Fruit fly (Drosophila melanogaster) whole organism, larva: ENCODE measurements around the gene CG43083.

Experiments used
- noc ChIP-seq: fragments of 200-800 bp; sonication (Bioruptor generic); optimal IDR thresholded peaks from 3 replicates; lab custom pipeline; 2019; ENCODE audit warnings: missing biosample characterization, mild to moderate bottlenecking, missing genetic modification characterization, moderate library complexity

CG43083 gene

dm6 chr3L:15647712-15648621 is at the start of gene CG43083, which contains the start of gene comm3:
Gene CG43083 (plus strand): TSS chr3L:15648571.
Gene comm3 (minus strand): TSS chr3L:15647762.
- TF ChIP-seq noc, result no peak

dm6 chr3L:15599190-15599589 is 49.2 kb upstream of the CG43083 start:
- TF ChIP-seq noc, result no peak

DNA sequence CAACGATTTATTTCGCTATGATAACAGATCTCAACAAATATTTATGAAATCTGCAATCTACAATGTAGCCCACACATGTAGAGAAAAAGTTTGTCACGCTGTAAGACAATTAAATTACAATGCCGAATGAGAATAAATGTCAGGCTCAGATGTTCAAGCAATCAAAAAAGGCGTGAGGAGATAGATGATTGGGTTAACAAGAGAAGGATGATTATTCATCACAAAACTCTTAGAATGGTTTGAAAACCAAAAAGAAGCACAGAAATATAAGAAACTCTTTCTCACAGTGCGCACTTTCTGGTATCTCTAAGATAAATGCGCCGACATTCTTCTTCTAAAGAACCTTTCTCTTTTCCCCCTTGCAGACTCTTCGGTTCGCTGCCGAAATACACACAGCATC is 48.3 kb upstream of the CG43083 start:
- TF ChIP-seq noc, result no peak

DNA sequence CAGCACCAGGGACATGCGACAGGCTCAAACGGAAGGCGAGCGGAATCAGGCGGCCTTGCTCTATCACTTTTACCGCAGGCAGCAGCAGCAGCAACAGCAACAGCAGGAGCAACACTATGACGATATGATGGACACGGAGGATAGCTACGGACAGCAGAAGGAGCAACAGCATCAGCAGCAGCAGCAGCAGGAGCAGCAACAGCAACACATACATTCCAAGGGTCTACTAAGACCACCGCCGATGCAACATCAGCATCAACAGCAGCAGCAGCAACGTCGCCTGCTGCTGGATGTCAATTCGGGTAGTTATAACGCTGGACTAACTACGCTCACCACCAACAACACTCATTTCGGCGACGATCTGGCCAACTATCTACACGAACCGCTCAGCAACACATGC is 43.4 kb upstream of the CG43083 start:
- no peak for TF ChIP-seq noc

DNA sequence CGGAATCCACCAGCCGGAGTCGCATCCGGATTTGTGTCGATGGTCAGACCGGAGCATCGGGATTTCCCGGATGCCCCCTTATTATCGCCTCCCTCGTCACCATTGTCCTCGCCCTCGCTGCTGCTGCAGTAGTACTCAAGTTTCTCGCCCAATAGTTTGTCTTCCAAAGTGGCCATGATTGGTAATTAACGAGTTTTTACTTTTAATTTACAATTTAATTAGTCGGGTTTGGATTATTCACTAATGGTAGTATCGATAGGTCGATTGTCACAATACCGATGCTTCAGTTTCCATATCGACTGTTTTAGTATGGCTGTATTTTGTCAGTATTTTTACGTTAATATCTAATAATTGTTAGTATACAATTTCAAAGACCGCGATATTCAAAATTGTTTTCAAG is 38.3 kb upstream of the CG43083 start, which contains the start of gene CG7650:
CG7650 (minus strand) TSS at position 278 of the 400 bp plus-strand sequence.
- TF ChIP-seq noc, result no peak

DNA sequence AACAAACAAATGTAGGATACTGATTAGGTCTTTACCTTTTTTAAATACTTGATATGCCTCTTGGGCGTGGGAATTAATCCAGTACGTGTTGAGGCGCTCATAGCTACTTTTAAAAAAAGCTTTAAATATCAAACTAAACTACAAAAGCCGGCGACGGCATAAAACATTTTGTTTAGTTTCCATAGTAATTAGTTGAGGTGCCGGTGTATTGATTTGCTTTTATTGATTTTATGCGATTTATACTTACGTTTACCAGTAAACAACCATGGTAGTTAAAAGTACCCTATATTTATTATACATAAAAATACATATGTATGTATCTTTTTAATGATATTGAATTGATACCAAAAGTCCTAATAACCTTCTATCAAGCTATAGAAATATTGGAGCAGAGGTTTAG is 35.6 kb upstream of the CG43083 start, which contains the start of gene CG13449:
CG13449 (minus strand) TSS at position 101 of the 400 bp plus-strand sequence.
- TF ChIP-seq noc, result no peak

- TF ChIP-seq noc, result no peak
These were observed 31.9 kb upstream of the CG43083 start for dm6 chr3L:15616490-15616889.

dm6 chr3L:15616900-15617299 is 31.5 kb upstream of the CG43083 start:
- no peak for TF ChIP-seq noc

DNA sequence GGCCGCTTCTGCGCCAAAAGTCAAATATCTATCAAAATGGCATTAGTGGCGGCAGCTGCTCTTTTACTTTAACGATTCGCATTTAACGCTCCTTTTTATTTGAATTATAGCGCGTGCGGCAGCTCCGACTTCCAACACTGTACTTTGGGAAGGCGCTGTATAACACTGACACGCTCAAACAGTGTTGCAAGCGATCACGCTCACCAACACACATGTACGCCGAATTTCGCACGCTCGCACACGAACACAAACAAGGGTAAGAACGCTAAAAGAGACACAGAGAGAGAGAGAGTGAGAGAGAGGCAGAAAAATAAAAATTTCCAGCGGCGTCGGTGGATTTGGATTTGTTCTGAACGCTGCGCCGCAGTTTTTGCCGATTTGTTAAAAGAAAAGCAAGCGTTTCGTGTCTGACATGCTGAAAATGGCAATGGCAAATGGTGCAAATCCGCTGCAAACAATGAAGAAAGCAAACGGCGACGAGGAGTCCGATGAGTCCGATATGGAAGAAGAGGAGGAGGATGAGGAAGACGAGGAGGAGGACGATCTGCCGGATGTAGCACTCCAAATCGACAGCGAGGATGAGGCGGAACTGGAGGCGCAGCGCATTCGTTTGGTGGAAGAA is 28.6 kb upstream of the CG43083 start, which contains the start of gene Phs:
Phs (plus strand) TSS at position 276 of the 622 bp plus-strand sequence.
- TF ChIP-seq noc, result peak; percentile 60

- no peak for TF ChIP-seq noc
These were observed 24.3 kb upstream of the CG43083 start for dm6 chr3L:15624097-15624496.

dm6 chr3L:15624944-15625610 is 23.3 kb upstream of the CG43083 start:
- TF ChIP-seq noc, result no peak

- TF ChIP-seq noc, result peak; percentile 93
These were observed 22.5 kb upstream of the CG43083 start for dm6 chr3L:15625676-15626414.

DNA sequence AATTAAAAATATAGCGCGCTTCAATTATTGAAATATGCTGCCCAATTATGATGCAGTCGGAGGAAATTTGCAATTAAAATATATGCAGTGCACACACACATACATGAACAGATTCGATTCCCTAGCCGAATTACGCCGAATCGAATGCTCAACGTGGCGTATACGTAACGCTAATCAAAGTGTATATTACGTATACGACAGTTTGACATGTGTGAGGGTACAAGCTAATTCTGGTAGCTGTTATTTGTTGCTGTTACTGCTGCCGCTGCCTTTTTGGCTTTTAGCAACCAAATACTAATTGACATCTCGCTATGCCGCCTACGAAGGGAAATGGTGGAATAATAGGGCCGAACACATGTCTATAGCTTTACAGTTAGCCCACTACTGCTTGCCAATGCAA is 21.1 kb upstream of the CG43083 start:
- no peak for TF ChIP-seq noc

DNA sequence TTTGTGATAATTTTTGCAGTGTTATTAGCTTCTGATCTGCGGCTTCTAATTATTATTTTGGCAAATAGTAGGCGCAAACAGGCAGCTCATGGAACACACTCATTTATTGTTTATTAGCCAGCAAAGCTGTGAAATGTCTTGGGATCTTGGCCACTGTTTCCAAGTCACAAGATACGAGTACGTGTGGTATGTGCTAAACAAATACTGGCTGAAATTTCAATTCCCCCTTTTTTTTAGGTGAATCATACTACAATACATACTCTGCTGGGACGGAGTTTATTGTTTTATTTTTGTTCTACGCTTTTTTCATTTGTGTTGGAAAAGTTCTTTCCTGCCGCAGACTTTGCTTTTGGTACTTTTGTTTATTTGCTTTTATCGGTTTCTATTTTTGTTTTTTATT is 17.3 kb upstream of the CG43083 start:
- no peak for TF ChIP-seq noc

- no peak for TF ChIP-seq noc
These were observed 15.7 kb upstream of the CG43083 start for dm6 chr3L:15632653-15633052.

DNA sequence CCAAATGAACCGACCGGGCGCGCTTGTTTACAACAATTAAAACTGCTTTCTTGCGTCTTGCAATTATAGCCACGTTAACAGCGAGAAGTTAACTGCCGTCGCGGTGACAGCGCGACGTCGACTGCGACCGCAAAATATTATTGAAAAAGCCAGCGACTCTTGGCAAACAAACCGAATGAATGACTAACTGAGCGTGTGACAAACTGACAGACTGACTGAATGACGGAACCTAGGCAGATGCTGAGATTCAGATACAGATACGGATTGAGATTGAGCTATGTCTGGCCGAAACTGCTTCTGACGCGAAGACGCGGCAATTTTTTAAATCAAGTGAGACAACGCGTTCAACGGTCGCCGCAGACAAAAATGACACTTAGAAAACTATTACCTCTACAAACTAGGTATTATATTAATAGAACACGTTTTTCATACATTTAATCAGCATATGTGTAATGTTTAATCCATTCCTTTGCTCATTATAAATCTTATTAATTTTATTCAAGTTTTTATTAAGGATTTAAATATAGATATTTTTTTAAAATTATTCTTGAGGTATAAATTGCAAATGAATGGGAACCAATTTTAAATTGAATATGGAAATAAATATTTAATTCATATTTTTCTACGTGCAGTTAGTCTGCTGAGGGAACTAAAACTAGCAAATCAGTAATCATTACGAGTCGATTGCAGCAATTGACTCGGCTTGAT is 13.8 kb upstream of the CG43083 start:
- TF ChIP-seq noc, result peak; percentile 13
